Worm (Caenorhabditis elegans) whole organism, L1 larva: Measurements from ENCODE around the gene Y38H6C.9.
A peak's percentile ranks its signal among the peaks of the same experiment; 100 is the strongest.

Source experiments
- C04F5.9 ChIP-seq: sonication (generic microtip); optimal IDR thresholded peaks from 2 replicates; lab custom pipeline; 2016; ENCODE audit warnings: missing genetic modification characterization, missing compliant biosample characterization
- C16A3.4 ChIP-seq: fragments of 150-350 bp; optimal IDR thresholded peaks from 2 replicates; lab custom pipeline; 2014; ENCODE audit warnings: missing biosample characterization, missing genetic modification characterization
- C34B4.2 ChIP-seq: sonication (generic microtip); optimal IDR thresholded peaks from 2 replicates; lab custom pipeline; 2017; ENCODE audit warnings: mild to moderate bottlenecking, missing genetic modification characterization, missing compliant biosample characterization
- Y116A8C.19 ChIP-seq: sonication (generic microtip); optimal IDR thresholded peaks from 2 replicates; lab custom pipeline; 2016; ENCODE audit warnings: missing compliant biosample characterization, missing genetic modification characterization, borderline replicate concordance
- aha-1 ChIP-seq: fragments of 150-350 bp; optimal IDR thresholded peaks from 2 replicates; lab custom pipeline; 2014; ENCODE audit warnings: missing biosample characterization, missing genetic modification characterization
- aly-2 ChIP-seq: fragments of 150-350 bp; optimal IDR thresholded peaks from 2 replicates; lab custom pipeline; 2014; ENCODE audit warnings: missing biosample characterization, missing genetic modification characterization
- blmp-1 ChIP-seq: fragments of 150-350 bp; optimal IDR thresholded peaks from 2 replicates; lab custom pipeline; 2014; ENCODE audit warnings: missing biosample characterization, missing genetic modification characterization
- ceh-82 ChIP-seq, 3 experiments: fragments of 150-350 bp in 1 of 3; sonication (generic microtip) in 2 of 3; optimal IDR thresholded peaks; 2 replicates each; lab custom pipeline; 2014 to 2017; ENCODE audit warnings: missing biosample characterization in 3 of 3, missing genetic modification characterization in 3 of 3
- ceh-88 ChIP-seq: fragments of 200-800 bp; sonication (Bioruptor generic); IDR thresholded peaks from 2 replicates; pipeline ENCODE4 v1.3.6; 2022; ENCODE audit warnings: missing genetic modification characterization, missing compliant biosample characterization
- ceh-90 ChIP-seq: sonication (generic microtip); optimal IDR thresholded peaks from 2 replicates; lab custom pipeline; 2016; ENCODE audit warnings: missing genetic modification characterization, missing compliant biosample characterization
- dsc-1 ChIP-seq: sonication (generic microtip); optimal IDR thresholded peaks from 2 replicates; lab custom pipeline; 2016; ENCODE audit warnings: mild to moderate bottlenecking, missing genetic modification characterization, missing compliant biosample characterization
- efl-1 ChIP-seq, 4 experiments: fragments of 150-350 bp; optimal IDR thresholded peaks in 3 of 4; peaks in 1 of 4; 1 replicate in 1 of 4; 2 replicates in 3 of 4; lab custom pipeline; 2014; ENCODE audit warnings: missing biosample characterization in 2 of 4, missing genetic modification characterization in 2 of 4, missing genetic modification reagents in 2 of 4
- egl-27 ChIP-seq, 2 experiments: fragments of 150-350 bp in 1 of 2; sonication (generic microtip); optimal IDR thresholded peaks; 3 replicates each; lab custom pipeline; 2017 to 2018; ENCODE audit warnings: missing biosample characterization in 2 of 2, missing genetic modification characterization in 2 of 2, missing genetic modification reagents in 2 of 2
- elt-3 ChIP-seq, 6 experiments: fragments of 150-350 bp in 1 of 6; sonication (generic microtip); optimal IDR thresholded peaks; 2 replicates each; lab custom pipeline; 2017 to 2018; ENCODE audit warnings: missing biosample characterization in 6 of 6, missing genetic modification characterization in 6 of 6, inconsistent platforms in 1 of 6
- fkh-10 ChIP-seq: sonication (generic microtip); optimal IDR thresholded peaks from 2 replicates; lab custom pipeline; 2017; ENCODE audit warnings: missing biosample characterization, missing genetic modification reagents, missing genetic modification characterization
- fkh-8 ChIP-seq: sonication (generic microtip); optimal IDR thresholded peaks from 2 replicates; lab custom pipeline; 2016; ENCODE audit warnings: mild to moderate bottlenecking, missing genetic modification characterization, missing compliant biosample characterization
- jun-1 ChIP-seq: fragments of 150-350 bp; optimal IDR thresholded peaks from 2 replicates; lab custom pipeline; 2014; ENCODE audit warnings: missing biosample characterization, missing genetic modification reagents, missing genetic modification characterization
- lin-13 ChIP-seq: fragments of 150-350 bp; optimal IDR thresholded peaks from 2 replicates; lab custom pipeline; 2014; ENCODE audit warnings: missing biosample characterization, missing genetic modification reagents, missing genetic modification characterization
- lin-14 ChIP-seq: fragments of 200-800 bp; sonication (Bioruptor generic); optimal IDR thresholded peaks from 2 replicates; lab custom pipeline; 2018; ENCODE audit warnings: mild to moderate bottlenecking, missing genetic modification characterization, moderate library complexity, missing compliant biosample characterization
- lin-15B ChIP-seq: fragments of 150-350 bp; sonication (generic microtip); optimal IDR thresholded peaks from 3 replicates; lab custom pipeline; 2014; ENCODE audit warnings: missing biosample characterization, missing genetic modification characterization
- mab-9 ChIP-seq: fragments of 200-800 bp; sonication (Bioruptor generic); IDR thresholded peaks from 2 replicates; pipeline ENCODE4 v1.3.6; 2022; ENCODE audit warnings: missing genetic modification reagents, missing genetic modification characterization, missing compliant biosample characterization
- mdl-1 ChIP-seq, 2 experiments: fragments of 150-350 bp; optimal IDR thresholded peaks; 2 replicates each; lab custom pipeline; 2014 to 2017; ENCODE audit warnings: missing biosample characterization in 2 of 2, missing genetic modification characterization in 2 of 2, inconsistent platforms in 1 of 2
- mef-2 ChIP-seq: fragments of 150-350 bp; optimal IDR thresholded peaks from 2 replicates; lab custom pipeline; 2014; ENCODE audit warnings: missing biosample characterization, missing genetic modification characterization
- nhr-11 ChIP-seq: fragments of 150-350 bp; optimal IDR thresholded peaks from 2 replicates; lab custom pipeline; 2014; ENCODE audit warnings: missing biosample characterization, missing genetic modification characterization
- nhr-19 ChIP-seq: fragments of 200-800 bp; sonication (Bioruptor generic); conservative IDR thresholded peaks from 2 replicates; pipeline ENCODE4 v1.3.6; 2022; ENCODE audit warnings: missing genetic modification characterization, missing compliant biosample characterization
- nhr-28 ChIP-seq: fragments of 150-350 bp; optimal IDR thresholded peaks from 2 replicates; lab custom pipeline; 2014; ENCODE audit warnings: missing biosample characterization, missing genetic modification characterization
- nhr-47 ChIP-seq: sonication (generic microtip); optimal IDR thresholded peaks from 2 replicates; lab custom pipeline; 2016; ENCODE audit warnings: mild to moderate bottlenecking, missing genetic modification characterization, moderate library complexity, missing compliant biosample characterization
- nhr-71 ChIP-seq: sonication (generic microtip); optimal IDR thresholded peaks from 2 replicates; lab custom pipeline; 2016; ENCODE audit warnings: mild to moderate bottlenecking, missing genetic modification characterization, moderate library complexity, missing compliant biosample characterization
- nhr-84 ChIP-seq: sonication (generic microtip); optimal IDR thresholded peaks from 2 replicates; lab custom pipeline; 2017; ENCODE audit warnings: missing biosample characterization, missing genetic modification characterization
- nhr-85 ChIP-seq: sonication (generic microtip); peaks from one replicate; lab custom pipeline; 2016; ENCODE audit warnings: missing genetic modification characterization, inconsistent platforms, missing compliant biosample characterization
- nhr-90 ChIP-seq: sonication (generic microtip); optimal IDR thresholded peaks from 2 replicates; lab custom pipeline; 2016; ENCODE audit warnings: mild to moderate bottlenecking, missing genetic modification characterization, missing compliant biosample characterization; ENCODE audit not compliant: poor library complexity
- pax-3 ChIP-seq: fragments of 200-800 bp; sonication (Bioruptor generic); optimal IDR thresholded peaks from 2 replicates; lab custom pipeline; 2018; ENCODE audit warnings: mild to moderate bottlenecking, missing genetic modification characterization, moderate library complexity, missing compliant biosample characterization
- skn-1 ChIP-seq: fragments of 150-350 bp; optimal IDR thresholded peaks from 2 replicates; lab custom pipeline; 2014; ENCODE audit warnings: missing biosample characterization, missing genetic modification characterization
- sup-37 ChIP-seq: fragments of 200-800 bp; sonication (Bioruptor generic); optimal IDR thresholded peaks from 2 replicates; lab custom pipeline; 2018; ENCODE audit warnings: mild to moderate bottlenecking, missing genetic modification characterization, missing compliant biosample characterization
- swsn-7 ChIP-seq: sonication (generic microtip); optimal IDR thresholded peaks from 2 replicates; lab custom pipeline; 2016; ENCODE audit warnings: missing genetic modification characterization, missing compliant biosample characterization
- tbx-2 ChIP-seq: sonication (generic microtip); optimal IDR thresholded peaks from 2 replicates; lab custom pipeline; 2016; ENCODE audit warnings: missing genetic modification characterization, missing compliant biosample characterization
- tlp-1 ChIP-seq: fragments of 150-350 bp; optimal IDR thresholded peaks from 2 replicates; lab custom pipeline; 2014; ENCODE audit warnings: missing biosample characterization, missing genetic modification characterization
- unc-130 ChIP-seq: fragments of 150-350 bp; optimal IDR thresholded peaks from 2 replicates; lab custom pipeline; 2017; ENCODE audit warnings: missing biosample characterization, missing genetic modification characterization, inconsistent platforms
- unc-30 ChIP-seq: sonication (generic microtip); optimal IDR thresholded peaks from 2 replicates; lab custom pipeline; 2017; ENCODE audit warnings: missing biosample characterization, missing genetic modification characterization
- xbp-1 ChIP-seq: sonication (generic microtip); optimal IDR thresholded peaks from 2 replicates; lab custom pipeline; 2016; ENCODE audit warnings: missing genetic modification characterization, missing compliant biosample characterization
- zip-4 ChIP-seq: fragments of 200-800 bp; sonication (Bioruptor generic); optimal IDR thresholded peaks from 2 replicates; lab custom pipeline; 2018; ENCODE audit warnings: mild to moderate bottlenecking, missing genetic modification characterization, moderate library complexity, missing compliant biosample characterization
- ztf-11 ChIP-seq, 2 experiments: sonication (generic microtip); optimal IDR thresholded peaks; 2 replicates each; lab custom pipeline; 2016 to 2017; ENCODE audit warnings: missing genetic modification characterization in 2 of 2, missing biosample characterization in 1 of 2, missing compliant biosample characterization in 1 of 2

Y38H6C.9 gene

ce11 chrV:20479013-20479739 is 42.9 kb downstream of the Y38H6C.9 start, which contains the start of the genes calf-1 and rpl-2 (continued):
- TF ChIP-seq swsn-7 (peak; percentile 53), aly-2 (no peak), lin-13 (GFP tag; lab: Kevin White, UChicago) (peak; percentile 28), efl-1 (optimal IDR thresholded peaks at IDR 0.05; lab: Kevin White, UChicago) (peak; percentile 69 to 70), efl-1 (GFP tag; optimal IDR thresholded peaks at IDR 0.05 in 1 of 2; lab: Kevin White, UChicago) (peak; percentile 63 to 94), unc-30 (tag; lab: Kevin White, UChicago) (no peak), C34B4.2 (no peak), tlp-1 (tag; lab: Kevin White, UChicago) (no peak), ceh-88 (GFP tag; lab: Robert Waterston, UW) (no peak), mdl-1 (tag; optimal IDR thresholded peaks at IDR 0.05; lab: Kevin White, UChicago) (no peak), mef-2 (no peak), ztf-11 (tag; optimal IDR thresholded peaks at IDR 0.05; lab: Kevin White, UChicago) (no peak), Y116A8C.19 (no peak), fkh-10 (GFP tag; lab: Kevin White, UChicago) (no peak), aha-1 (tag; lab: Kevin White, UChicago) (no peak), nhr-90 (tag; lab: Kevin White, UChicago) (no peak), nhr-11 (tag; lab: Kevin White, UChicago) (no peak), lin-14 (GFP tag; lab: Kevin White, UChicago) (no peak), nhr-19 (GFP tag; lab: Robert Waterston, UW) (peak; percentile 43), tbx-2 (tag; lab: Kevin White, UChicago) (peak; percentile 68), dsc-1 (tag; lab: Kevin White, UChicago) (peak; percentile 57), ceh-82 (tag; optimal IDR thresholded peaks at IDR 0.05; lab: Kevin White, UChicago) (peak; percentile 24 to 61 (median 59)), nhr-71 (tag; lab: Kevin White, UChicago) (peak; percentile 78), unc-130 (peak; percentile 42), C04F5.9 (tag; lab: Kevin White, UChicago) (no peak), nhr-47 (peak; percentile 69), zip-4 (no peak), mab-9 (no peak), ceh-90 (tag; lab: Kevin White, UChicago) (no peak), pax-3 (tag; lab: Kevin White, UChicago) (no peak), blmp-1 (tag; lab: Kevin White, UChicago) (peak; percentile 60), jun-1 (tag; lab: Kevin White, UChicago) (no peak), elt-3 (tag; optimal IDR thresholded peaks at IDR 0.05; lab: Kevin White, UChicago) (peak in 1 of 6 experiments; percentile 51), sup-37 (GFP tag; lab: Kevin White, UChicago) (no peak), nhr-85 (tag; lab: Kevin White, UChicago) (peak; percentile 80), nhr-84 (tag; lab: Kevin White, UChicago) (no peak), nhr-28 (no peak), xbp-1 (tag; lab: Kevin White, UChicago) (peak; percentile 59), C16A3.4 (tag; lab: Kevin White, UChicago) (peak; percentile 67), skn-1 (tag; lab: Kevin White, UChicago) (peak; percentile 65), fkh-8 (tag; lab: Kevin White, UChicago) (peak; percentile 59), egl-27 (tag; optimal IDR thresholded peaks at IDR 0.05; lab: Kevin White, UChicago) (no peak), lin-15B (tag; lab: Kevin White, UChicago) (no peak)
